Worm (Caenorhabditis elegans): Measurements from ENCODE around the gene B0222.5.

ce11 chrV:9125345-9125744 lies 29.3 kb downstream of the B0222.5 start, which contains the start of gene F21C10.5:
- no peak for TF ChIP-seq nhr-12 (tag; optimal IDR thresholded peaks at IDR 0.05)
- no peak for TF ChIP-seq pax-3 (tag; optimal IDR thresholded peaks at IDR 0.05)
- TF ChIP-seq irx-1 (tag; optimal IDR thresholded peaks at IDR 0.05) = no peak
- TF ChIP-seq skn-1 (tag; optimal IDR thresholded peaks at IDR 0.05) = no peak
- TF ChIP-seq unc-98 (GFP tag; IDR thresholded peaks at IDR 0.05) = no peak
- TF ChIP-seq egl-27 (tag; optimal IDR thresholded peaks at IDR 0.05) = no peak
- no peak for TF ChIP-seq ces-1 (GFP tag; optimal IDR thresholded peaks at IDR 0.05)
- TF ChIP-seq dsc-1 (tag; optimal IDR thresholded peaks at IDR 0.05) = no peak
- no peak for TF ChIP-seq snpc-4 (tag; optimal IDR thresholded peaks at IDR 0.05)
- no peak for TF ChIP-seq ceh-82 (tag; optimal IDR thresholded peaks at IDR 0.05)
- TF ChIP-seq ztf-11 (tag; optimal IDR thresholded peaks at IDR 0.05) = no peak
- TF ChIP-seq hlh-4 (tag; optimal IDR thresholded peaks at IDR 0.05) = no peak
- no peak for TF ChIP-seq unc-86 (tag; optimal IDR thresholded peaks at IDR 0.05)
- no peak for TF ChIP-seq lir-3 (tag; optimal IDR thresholded peaks at IDR 0.05; ENCODE audit: poor library complexity)

All from whole organism, L1 larva.